Worm (Caenorhabditis elegans) whole organism, late embryonic: ENCODE results near the gene T05A8.6.

ENCODE experiments used
- ama-1 ChIP-seq: fragments of 150-350 bp; optimal IDR thresholded peaks from 2 replicates; lab custom pipeline; 2014
- ceh-22 ChIP-seq: sonication (generic microtip); optimal IDR thresholded peaks from 2 replicates; lab custom pipeline; 2017; ENCODE audit warnings: missing biosample characterization, missing genetic modification characterization
- elt-2 ChIP-seq: sonication (generic microtip); optimal IDR thresholded peaks from 2 replicates; lab custom pipeline; 2016; ENCODE audit warnings: missing genetic modification reagents, missing genetic modification characterization, missing compliant biosample characterization
- hlh-30 ChIP-seq: sonication (generic microtip); optimal IDR thresholded peaks from 2 replicates; lab custom pipeline; 2017; ENCODE audit warnings: antibody characterized with exemption, missing genetic modification characterization, missing compliant biosample characterization; ENCODE audit not compliant: insufficient read depth

DNA sequence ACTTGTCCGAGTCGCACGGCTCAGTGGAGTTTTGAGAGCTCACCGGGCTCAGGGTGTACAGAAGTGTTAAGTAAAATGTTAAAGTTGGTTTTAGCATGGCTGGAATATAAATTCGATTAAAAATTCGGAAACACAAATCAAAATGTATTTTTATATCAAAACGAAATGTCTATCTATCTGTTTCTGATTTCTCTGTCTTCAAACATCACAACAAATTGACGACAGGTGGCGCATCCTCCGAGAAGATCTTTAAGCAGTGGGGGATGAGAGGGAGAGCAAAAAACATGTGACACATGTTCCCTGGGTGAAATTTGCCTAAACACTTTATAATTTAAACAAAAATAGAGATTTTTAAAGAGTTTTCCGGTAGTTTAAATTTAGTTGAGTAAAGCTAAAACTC is 29.5 kb upstream of the T05A8.6 start, which contains the start of gene F08D12.7:
- no peak for TF ChIP-seq ama-1 (lab: Kevin White, UChicago)
- no peak for TF ChIP-seq hlh-30 (tag; lab: Kevin White, UChicago)
- no peak for TF ChIP-seq elt-2 (tag; lab: Kevin White, UChicago)
- no peak for TF ChIP-seq ceh-22 (tag; lab: Kevin White, UChicago)
